Worm (Caenorhabditis elegans) whole organism, L1 larva: ENCODE results near the gene W09D6.1.

ENCODE experiments used
- C34B4.2 ChIP-seq: sonication (generic microtip); optimal IDR thresholded peaks from 2 replicates; lab custom pipeline; 2017; ENCODE audit warnings: mild to moderate bottlenecking, missing genetic modification characterization, missing compliant biosample characterization
- F16B12.6 ChIP-seq: fragments of 150-350 bp; optimal IDR thresholded peaks from 2 replicates; lab custom pipeline; 2014; ENCODE audit warnings: missing biosample characterization, missing genetic modification characterization
- aha-1 ChIP-seq: fragments of 150-350 bp; optimal IDR thresholded peaks from 2 replicates; lab custom pipeline; 2014; ENCODE audit warnings: missing biosample characterization, missing genetic modification characterization
- alr-1 ChIP-seq: fragments of 200-800 bp; sonication (Bioruptor generic); optimal IDR thresholded peaks from 2 replicates; lab custom pipeline; 2018; ENCODE audit warnings: borderline replicate concordance, mild to moderate bottlenecking, missing genetic modification characterization, missing compliant biosample characterization
- aly-2 ChIP-seq: fragments of 150-350 bp; optimal IDR thresholded peaks from 2 replicates; lab custom pipeline; 2014; ENCODE audit warnings: missing biosample characterization, missing genetic modification characterization
- ama-1 ChIP-seq: fragments of 150-350 bp; optimal IDR thresholded peaks from 2 replicates; lab custom pipeline; 2014
- blmp-1 ChIP-seq: fragments of 150-350 bp; optimal IDR thresholded peaks from 2 replicates; lab custom pipeline; 2014; ENCODE audit warnings: missing biosample characterization, missing genetic modification characterization
- ceh-8 ChIP-seq: fragments of 200-800 bp; sonication (Bioruptor generic); optimal IDR thresholded peaks from 2 replicates; lab custom pipeline; 2018; ENCODE audit warnings: mild to moderate bottlenecking, missing genetic modification characterization, moderate library complexity, missing compliant biosample characterization
- ceh-82 ChIP-seq, 3 experiments: fragments of 150-350 bp in 1 of 3; sonication (generic microtip) in 2 of 3; optimal IDR thresholded peaks; 2 replicates each; lab custom pipeline; 2014 to 2017; ENCODE audit warnings: missing biosample characterization in 3 of 3, missing genetic modification characterization in 3 of 3
- ceh-88 ChIP-seq: fragments of 200-800 bp; sonication (Bioruptor generic); IDR thresholded peaks from 2 replicates; pipeline ENCODE4 v1.3.6; 2022; ENCODE audit warnings: missing genetic modification characterization, missing compliant biosample characterization
- dpl-1 ChIP-seq, 3 experiments: fragments of 150-350 bp in 2 of 3; sonication (generic microtip) in 1 of 3; optimal IDR thresholded peaks; 2 replicates each; lab custom pipeline; 2014 to 2017; ENCODE audit warnings: missing biosample characterization in 3 of 3, missing genetic modification characterization in 3 of 3, missing genetic modification reagents in 3 of 3
- dsc-1 ChIP-seq: sonication (generic microtip); optimal IDR thresholded peaks from 2 replicates; lab custom pipeline; 2016; ENCODE audit warnings: mild to moderate bottlenecking, missing genetic modification characterization, missing compliant biosample characterization
- efl-1 ChIP-seq, 4 experiments: fragments of 150-350 bp; optimal IDR thresholded peaks in 3 of 4; peaks in 1 of 4; 1 replicate in 1 of 4; 2 replicates in 3 of 4; lab custom pipeline; 2014; ENCODE audit warnings: missing biosample characterization in 2 of 4, missing genetic modification characterization in 2 of 4, missing genetic modification reagents in 2 of 4
- efl-3 ChIP-seq: fragments of 200-800 bp; sonication (Bioruptor generic); optimal IDR thresholded peaks from 2 replicates; lab custom pipeline; 2018; ENCODE audit warnings: mild to moderate bottlenecking, missing genetic modification characterization, missing compliant biosample characterization
- elt-3 ChIP-seq, 6 experiments: fragments of 150-350 bp in 1 of 6; sonication (generic microtip); optimal IDR thresholded peaks; 2 replicates each; lab custom pipeline; 2017 to 2018; ENCODE audit warnings: missing biosample characterization in 6 of 6, missing genetic modification characterization in 6 of 6, inconsistent platforms in 1 of 6
- fkh-10 ChIP-seq: sonication (generic microtip); optimal IDR thresholded peaks from 2 replicates; lab custom pipeline; 2017; ENCODE audit warnings: missing biosample characterization, missing genetic modification reagents, missing genetic modification characterization
- fkh-4 ChIP-seq: sonication (generic microtip); optimal IDR thresholded peaks from 2 replicates; lab custom pipeline; 2016; ENCODE audit warnings: missing compliant biosample characterization, missing genetic modification characterization, borderline replicate concordance
- irx-1 ChIP-seq: sonication (generic microtip); optimal IDR thresholded peaks from 2 replicates; lab custom pipeline; 2016; ENCODE audit warnings: missing genetic modification characterization, missing compliant biosample characterization
- jun-1 ChIP-seq: fragments of 150-350 bp; optimal IDR thresholded peaks from 2 replicates; lab custom pipeline; 2014; ENCODE audit warnings: missing biosample characterization, missing genetic modification reagents, missing genetic modification characterization
- lin-14 ChIP-seq: fragments of 200-800 bp; sonication (Bioruptor generic); optimal IDR thresholded peaks from 2 replicates; lab custom pipeline; 2018; ENCODE audit warnings: mild to moderate bottlenecking, missing genetic modification characterization, moderate library complexity, missing compliant biosample characterization
- lin-35 ChIP-seq, 2 experiments: fragments of 150-350 bp; optimal IDR thresholded peaks; 2 replicates each; lab custom pipeline; 2014; ENCODE audit warnings: missing biosample characterization in 2 of 2, missing genetic modification characterization in 2 of 2, missing genetic modification reagents in 2 of 2
- lin-39 ChIP-seq: fragments of 150-350 bp; optimal IDR thresholded peaks from 2 replicates; lab custom pipeline; 2014; ENCODE audit warnings: missing biosample characterization, missing genetic modification reagents, missing genetic modification characterization
- lir-3 ChIP-seq: sonication (generic microtip); optimal IDR thresholded peaks from 2 replicates; lab custom pipeline; 2016; ENCODE audit warnings: mild to moderate bottlenecking, missing genetic modification characterization, moderate library complexity, missing compliant biosample characterization; ENCODE audit not compliant: poor library complexity
- lsy-2 ChIP-seq, 2 experiments: fragments of 150-350 bp; optimal IDR thresholded peaks; 2 replicates each; lab custom pipeline; 2014; ENCODE audit warnings: missing biosample characterization in 2 of 2, missing genetic modification characterization in 2 of 2
- mab-9 ChIP-seq: fragments of 200-800 bp; sonication (Bioruptor generic); IDR thresholded peaks from 2 replicates; pipeline ENCODE4 v1.3.6; 2022; ENCODE audit warnings: missing genetic modification reagents, missing genetic modification characterization, missing compliant biosample characterization
- mep-1 ChIP-seq: fragments of 150-350 bp; optimal IDR thresholded peaks from 2 replicates; lab custom pipeline; 2014; ENCODE audit warnings: missing biosample characterization, missing genetic modification characterization
- nhr-12 ChIP-seq: sonication (generic microtip); optimal IDR thresholded peaks from 2 replicates; lab custom pipeline; 2017; ENCODE audit warnings: missing biosample characterization, missing genetic modification characterization
- nhr-19 ChIP-seq: fragments of 200-800 bp; sonication (Bioruptor generic); conservative IDR thresholded peaks from 2 replicates; pipeline ENCODE4 v1.3.6; 2022; ENCODE audit warnings: missing genetic modification characterization, missing compliant biosample characterization
- nhr-76 ChIP-seq: sonication (generic microtip); optimal IDR thresholded peaks from 2 replicates; lab custom pipeline; 2017; ENCODE audit warnings: missing biosample characterization, missing genetic modification characterization
- pax-3 ChIP-seq: fragments of 200-800 bp; sonication (Bioruptor generic); optimal IDR thresholded peaks from 2 replicates; lab custom pipeline; 2018; ENCODE audit warnings: mild to moderate bottlenecking, missing genetic modification characterization, moderate library complexity, missing compliant biosample characterization
- pqm-1 ChIP-seq: sonication (generic microtip); optimal IDR thresholded peaks from 3 replicates; lab custom pipeline; 2017; ENCODE audit warnings: missing biosample characterization, missing genetic modification characterization
- rnt-1 ChIP-seq: sonication (generic microtip); optimal IDR thresholded peaks from 2 replicates; lab custom pipeline; 2016; ENCODE audit warnings: mild to moderate bottlenecking, missing genetic modification characterization, moderate library complexity, missing compliant biosample characterization
- skn-1 ChIP-seq: fragments of 150-350 bp; optimal IDR thresholded peaks from 2 replicates; lab custom pipeline; 2014; ENCODE audit warnings: missing biosample characterization, missing genetic modification characterization
- snpc-4 ChIP-seq: fragments of 150-350 bp; optimal IDR thresholded peaks from 2 replicates; lab custom pipeline; 2014; ENCODE audit warnings: missing biosample characterization, missing genetic modification characterization
- snu-23 ChIP-seq: sonication (generic microtip); optimal IDR thresholded peaks from 2 replicates; lab custom pipeline; 2016; ENCODE audit warnings: missing genetic modification characterization, missing compliant biosample characterization
- sox-4 ChIP-seq: sonication (generic microtip); optimal IDR thresholded peaks from 2 replicates; lab custom pipeline; 2016; ENCODE audit warnings: missing genetic modification characterization, missing compliant biosample characterization
- swsn-7 ChIP-seq: sonication (generic microtip); optimal IDR thresholded peaks from 2 replicates; lab custom pipeline; 2016; ENCODE audit warnings: missing genetic modification characterization, missing compliant biosample characterization
- tlp-1 ChIP-seq: fragments of 150-350 bp; optimal IDR thresholded peaks from 2 replicates; lab custom pipeline; 2014; ENCODE audit warnings: missing biosample characterization, missing genetic modification characterization
- unc-130 ChIP-seq: fragments of 150-350 bp; optimal IDR thresholded peaks from 2 replicates; lab custom pipeline; 2017; ENCODE audit warnings: missing biosample characterization, missing genetic modification characterization, inconsistent platforms
- unc-62 ChIP-seq: fragments of 150-350 bp; optimal IDR thresholded peaks from 2 replicates; lab custom pipeline; 2014; ENCODE audit warnings: missing biosample characterization, missing genetic modification reagents, missing genetic modification characterization
- unc-98 ChIP-seq: fragments of 200-800 bp; sonication (Bioruptor generic); IDR thresholded peaks from 2 replicates; pipeline ENCODE4 v1.3.6; 2022; ENCODE audit warnings: missing genetic modification characterization, missing compliant biosample characterization
- xbp-1 ChIP-seq: sonication (generic microtip); optimal IDR thresholded peaks from 2 replicates; lab custom pipeline; 2016; ENCODE audit warnings: missing genetic modification characterization, missing compliant biosample characterization
- zag-1 ChIP-seq: fragments of 150-350 bp; optimal IDR thresholded peaks from 2 replicates; lab custom pipeline; 2014; ENCODE audit warnings: missing biosample characterization, missing genetic modification characterization

The W09D6.1 gene

ce11 chrIII:11050658-11051118 is 18.0 kb upstream of the W09D6.1 start:
- TF ChIP-seq xbp-1 (tag; lab: Kevin White, UChicago) (no peak), nhr-12 (tag; lab: Kevin White, UChicago) (no peak), nhr-76 (tag; lab: Kevin White, UChicago) (no peak), aly-2 (tag; lab: Kevin White, UChicago) (no peak), efl-1 (optimal IDR thresholded peaks at IDR 0.05; lab: Kevin White, UChicago) (no peak), efl-1 (GFP tag; optimal IDR thresholded peaks at IDR 0.05 in 1 of 2; lab: Kevin White, UChicago) (peak in 1 of 2 experiments; percentile 58), ama-1 (lab: Kevin White, UChicago) (no peak), unc-98 (GFP tag; lab: Robert Waterston, UW) (no peak), efl-3 (no peak), rnt-1 (tag; lab: Kevin White, UChicago) (no peak), pqm-1 (tag; lab: Kevin White, UChicago) (no peak), lin-35 (GFP tag; optimal IDR thresholded peaks at IDR 0.05; lab: Kevin White, UChicago) (no peak), snpc-4 (tag; lab: Kevin White, UChicago) (no peak), fkh-4 (no peak), elt-3 (tag; optimal IDR thresholded peaks at IDR 0.05; lab: Kevin White, UChicago) (no peak), lin-14 (GFP tag; lab: Kevin White, UChicago) (peak; percentile 63)

ce11 chrIII:11053603-11054002 is 15.1 kb upstream of the W09D6.1 start:
- TF ChIP-seq xbp-1 (tag; lab: Kevin White, UChicago) (no peak), aly-2 (tag; lab: Kevin White, UChicago) (no peak), snpc-4 (tag; lab: Kevin White, UChicago) (no peak), C34B4.2 (tag; lab: Kevin White, UChicago) (no peak), lin-39 (no peak), lir-3 (tag; lab: Kevin White, UChicago) (no peak), unc-130 (tag; lab: Kevin White, UChicago) (no peak)

- no peak for TF ChIP-seq fkh-10 (GFP tag; lab: Kevin White, UChicago)
- TF ChIP-seq C34B4.2 (tag; lab: Kevin White, UChicago), result no peak
- TF ChIP-seq tlp-1 (tag; lab: Kevin White, UChicago), result no peak
- TF ChIP-seq unc-62 (GFP tag; lab: Kevin White, UChicago), result no peak
- no peak for TF ChIP-seq snpc-4 (tag; lab: Kevin White, UChicago)
- no peak for TF ChIP-seq swsn-7 (tag; lab: Kevin White, UChicago)
- TF ChIP-seq jun-1 (tag; lab: Kevin White, UChicago), result no peak
- no peak for TF ChIP-seq aha-1 (tag; lab: Kevin White, UChicago)
- TF ChIP-seq F16B12.6 (tag; lab: Kevin White, UChicago), result no peak
- no peak for TF ChIP-seq pax-3 (tag; lab: Kevin White, UChicago)
These were observed 14.6 kb upstream of the W09D6.1 start for ce11 chrIII:11054032-11054431.

ce11 chrIII:11054532-11055265 is 14.0 kb upstream of the W09D6.1 start:
- TF ChIP-seq lin-35 (GFP tag; optimal IDR thresholded peaks at IDR 0.05; lab: Kevin White, UChicago), result peak; percentile 55 to 65
- peak; percentile 37 for TF ChIP-seq nhr-19 (GFP tag; lab: Robert Waterston, UW)
- TF ChIP-seq swsn-7 (tag; lab: Kevin White, UChicago), result peak; percentile 70
- TF ChIP-seq ceh-88 (GFP tag; lab: Robert Waterston, UW), result peak; percentile 18; the same call in 1 of the 2 replicates
- peak; percentile 40 to 49 (median 42) for TF ChIP-seq dpl-1 (GFP tag; optimal IDR thresholded peaks at IDR 0.05; lab: Kevin White, UChicago)
- no peak for TF ChIP-seq irx-1 (tag; lab: Kevin White, UChicago)
- peak; percentile 62 for TF ChIP-seq snu-23 (GFP tag; lab: Kevin White, UChicago)
- TF ChIP-seq alr-1, result no peak
- TF ChIP-seq mab-9 (GFP tag; lab: Robert Waterston, UW), result no peak
- no peak for TF ChIP-seq ceh-8 (GFP tag; lab: Kevin White, UChicago)
- peak; percentile 22 to 66 (median 54) for TF ChIP-seq ceh-82 (tag; optimal IDR thresholded peaks at IDR 0.05; lab: Kevin White, UChicago)
- TF ChIP-seq F16B12.6 (tag; lab: Kevin White, UChicago), result peak; percentile 37
- peak; percentile 17 for TF ChIP-seq snpc-4 (tag; lab: Kevin White, UChicago)
- TF ChIP-seq skn-1 (tag; lab: Kevin White, UChicago), result no peak
- TF ChIP-seq dsc-1 (tag; lab: Kevin White, UChicago), result peak; percentile 90
- peak; percentile 51 for TF ChIP-seq fkh-4
- peak; percentile 37 to 70 for TF ChIP-seq lsy-2 (tag; optimal IDR thresholded peaks at IDR 0.05; lab: Kevin White, UChicago)
- no peak for TF ChIP-seq efl-3
- peak; percentile 66 to 76 for TF ChIP-seq efl-1 (optimal IDR thresholded peaks at IDR 0.05; lab: Kevin White, UChicago)
- TF ChIP-seq efl-1 (GFP tag; optimal IDR thresholded peaks at IDR 0.05 in 1 of 2; lab: Kevin White, UChicago), result peak; percentile 44 to 93
- TF ChIP-seq blmp-1, result peak; percentile 87
- TF ChIP-seq fkh-10 (GFP tag; lab: Kevin White, UChicago), result peak; percentile 53
- TF ChIP-seq mep-1, result peak; percentile 45
- TF ChIP-seq sox-4 (tag; lab: Kevin White, UChicago), result no peak
- TF ChIP-seq zag-1, result no peak
